Fruit fly (Drosophila melanogaster): ENCODE results near the gene SmydA-8.

Gene SmydA-8

DNA sequence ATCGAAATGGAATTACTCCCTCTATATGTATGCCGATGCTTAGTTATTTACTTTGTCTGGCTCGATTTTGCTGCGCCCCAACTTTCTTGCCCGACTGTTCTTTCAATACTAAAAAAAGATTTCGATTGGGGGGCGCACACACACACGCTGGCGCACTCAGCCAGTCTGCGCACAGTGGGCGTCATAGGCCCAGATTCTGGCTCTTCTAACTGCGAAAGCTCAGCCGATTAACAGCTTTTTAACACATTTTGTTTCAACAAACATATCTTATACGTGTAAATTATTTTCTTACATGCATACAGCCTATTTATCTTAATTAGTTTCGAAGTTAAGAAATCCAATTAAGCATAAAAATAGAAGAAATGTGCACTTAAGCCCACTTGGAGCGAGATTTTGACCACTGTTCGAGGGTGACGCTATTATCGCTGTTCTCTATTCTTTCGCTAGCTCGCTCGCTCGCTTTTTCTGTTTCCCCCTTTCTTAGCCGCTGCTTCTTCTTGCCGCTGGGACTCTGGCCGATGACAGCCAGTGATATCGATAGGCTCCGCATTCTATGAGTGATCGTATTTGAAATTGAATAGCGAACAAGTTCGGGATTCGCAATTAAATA is 8.7 kb upstream of the SmydA-8 start, which contains the start of gene Vinc (continued):
- peak; percentile 67 for TF ChIP-seq CG5245 (GFP tag; optimal IDR thresholded peaks at IDR 0.05)
- TF ChIP-seq Scr (GFP tag; IDR thresholded peaks at IDR 0.05; ENCODE audit: partially characterized antibody) = peak; percentile 43; the same call in 1 of the 2 replicates
- peak; percentile 86 for TF ChIP-seq Nf-YC (tag; optimal IDR thresholded peaks at IDR 0.05)
- TF ChIP-seq CG1603 (tag; optimal IDR thresholded peaks at IDR 0.05) = no peak
- peak; percentile 43 for TF ChIP-seq CG12236 (GFP tag; optimal IDR thresholded peaks at IDR 0.05)
- TF ChIP-seq nerfin-2 (GFP tag; IDR thresholded peaks at IDR 0.05; ENCODE audit: partially characterized antibody) = 0 out of 2 replicates have a peak, but pooled peaks have one; percentile 37
- TF ChIP-seq CG8924 (tag; optimal IDR thresholded peaks at IDR 0.05) = peak; percentile 76
- TF ChIP-seq CG15479 (GFP tag; optimal IDR thresholded peaks at IDR 0.05) = no peak
- peak; percentile 68; the same call in 2 of the 3 replicates for TF ChIP-seq H15 (GFP tag; IDR thresholded peaks at IDR 0.05)
- peak; percentile 68 for TF ChIP-seq Atf3 (GFP tag; optimal IDR thresholded peaks at IDR 0.05)
- no peak for TF ChIP-seq PHDP (tag; optimal IDR thresholded peaks at IDR 0.05)
- peak; percentile 35 for TF ChIP-seq ab (GFP tag; optimal IDR thresholded peaks at IDR 0.05)
- peak; percentile 52; the same call in 1 of the 2 replicates for TF ChIP-seq Awh (GFP tag; IDR thresholded peaks at IDR 0.05)
- no peak for TF ChIP-seq eve (GFP tag; optimal IDR thresholded peaks at IDR 0.05)
- no peak for TF ChIP-seq Sox102F (GFP tag; optimal IDR thresholded peaks at IDR 0.05)
- peak; percentile 71 for TF ChIP-seq Xbp1 (GFP tag; optimal IDR thresholded peaks at IDR 0.05)
- peak; percentile 75 for TF ChIP-seq lbe (GFP tag; optimal IDR thresholded peaks at IDR 0.05)
- no peak for TF ChIP-seq ara (GFP tag; IDR thresholded peaks at IDR 0.05)
- no peak for TF ChIP-seq Hr39 (optimal IDR thresholded peaks at IDR 0.05)
- TF ChIP-seq Hsf (GFP tag; optimal IDR thresholded peaks at IDR 0.05) = peak; percentile 57
- no peak for TF ChIP-seq ham (GFP tag; IDR thresholded peaks at IDR 0.05)
- peak; percentile 80 for TF ChIP-seq dmrt99B (tag; optimal IDR thresholded peaks at IDR 0.05)
- peak; percentile 84 for TF ChIP-seq Taf1 (GFP tag; IDR thresholded peaks at IDR 0.05)
- peak; percentile 78 for TF ChIP-seq ERR (GFP tag; optimal IDR thresholded peaks at IDR 0.05)
- TF ChIP-seq zen (tag; optimal IDR thresholded peaks at IDR 0.05) = peak; percentile 61
- peak; percentile 35 for TF ChIP-seq ash1 (GFP tag; optimal IDR thresholded peaks at IDR 0.05)
- no peak for TF ChIP-seq Lpt (GFP tag; optimal IDR thresholded peaks at IDR 0.05)
- no peak for TF ChIP-seq aop (GFP tag; IDR thresholded peaks at IDR 0.05)
- peak; percentile 58 for TF ChIP-seq Neu2 (GFP tag; optimal IDR thresholded peaks at IDR 0.05; ENCODE audit: borderline replicate concordance)
- no peak for TF ChIP-seq CG7745 (tag; optimal IDR thresholded peaks at IDR 0.05)
- peak; percentile 76 for TF ChIP-seq danr (GFP tag; IDR thresholded peaks at IDR 0.05)
- TF ChIP-seq ac (GFP tag; optimal IDR thresholded peaks at IDR 0.05) = no peak
- peak; percentile 64 for TF ChIP-seq ttk (GFP tag; IDR thresholded peaks at IDR 0.05)
- peak; percentile 54 for TF ChIP-seq CG15601 (tag; optimal IDR thresholded peaks at IDR 0.05)
- TF ChIP-seq CG11093 (GFP tag; IDR thresholded peaks at IDR 0.05) = peak; percentile 80
- peak; percentile 49 for TF ChIP-seq CG13123 (GFP tag; optimal IDR thresholded peaks at IDR 0.05)
- TF ChIP-seq Dip3 (GFP tag; optimal IDR thresholded peaks at IDR 0.05) = peak; percentile 86
- peak; percentile 52 for TF ChIP-seq Hey (tag; optimal IDR thresholded peaks at IDR 0.05)
- TF ChIP-seq CG11456 (GFP tag; IDR thresholded peaks at IDR 0.05) = peak; percentile 87
- peak; percentile 63; the same call in 1 of the 2 replicates for TF ChIP-seq rib (GFP tag; IDR thresholded peaks at IDR 0.05)
- peak; percentile 23; the same call in 1 of the 3 replicates for TF ChIP-seq sr (GFP tag; IDR thresholded peaks at IDR 0.05)
- peak; percentile 91 for TF ChIP-seq cwo (GFP tag; optimal IDR thresholded peaks at IDR 0.05)
- peak; percentile 52; the same call in 1 of the 2 replicates for TF ChIP-seq chm (GFP tag; IDR thresholded peaks at IDR 0.05)
- TF ChIP-seq CG10274 (GFP tag; optimal IDR thresholded peaks at IDR 0.05) = peak; percentile 82
- TF ChIP-seq CG6791 (GFP tag; IDR thresholded peaks at IDR 0.05; ENCODE audit: partially characterized antibody) = peak; percentile 53; the same call in 1 of the 3 replicates
- TF ChIP-seq amos (GFP tag; IDR thresholded peaks at IDR 0.05; ENCODE audit: partially characterized antibody) = peak; percentile 55; the same call in 1 of the 2 replicates
- TF ChIP-seq Six4 (GFP tag; optimal IDR thresholded peaks at IDR 0.05) = peak; percentile 81
- no peak for TF ChIP-seq cad (GFP tag; optimal IDR thresholded peaks at IDR 0.05)
- TF ChIP-seq Spps (tag; optimal IDR thresholded peaks at IDR 0.05) = peak; percentile 74
- peak; percentile 77 for TF ChIP-seq CG6175 (GFP tag; IDR thresholded peaks at IDR 0.05)
